Fruit fly (Drosophila melanogaster): ENCODE measurements around the gene Or82a.

Or82a gene

DNA sequence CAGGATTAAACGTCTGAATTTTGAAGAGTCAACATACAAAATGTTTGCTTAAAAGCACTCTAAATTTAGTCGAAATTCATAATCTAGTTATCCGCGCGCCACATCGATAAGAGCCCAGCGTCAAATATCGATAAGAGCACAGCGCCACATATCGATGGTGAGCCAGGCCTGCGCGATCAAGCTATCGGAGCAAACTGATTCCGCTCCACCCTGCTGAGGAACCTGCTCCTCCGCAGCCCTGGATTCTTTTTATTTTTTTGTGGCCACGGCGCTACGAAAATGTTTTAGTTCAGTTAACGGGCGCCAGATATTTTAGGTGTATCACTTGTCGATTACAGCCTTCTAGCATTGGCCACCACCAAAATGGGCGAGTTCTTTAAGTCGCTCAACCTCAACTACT is 36.0 kb upstream of the Or82a start:
- TF ChIP-seq Sox14 (GFP tag; optimal IDR thresholded peaks at IDR 0.05), result peak; percentile 48
- TF ChIP-seq lz (GFP tag; optimal IDR thresholded peaks at IDR 0.05), result no peak
- TF ChIP-seq OdsH (GFP tag; optimal IDR thresholded peaks at IDR 0.05), result no peak
- TF ChIP-seq Sox15 (GFP tag; optimal IDR thresholded peaks at IDR 0.05), result no peak
- peak; percentile 26 for TF ChIP-seq CG31627 (GFP tag; optimal IDR thresholded peaks at IDR 0.05)
- TF ChIP-seq CG1621 (tag; optimal IDR thresholded peaks at IDR 0.05), result no peak
- TF ChIP-seq CG6163 (GFP tag; IDR thresholded peaks at IDR 0.05), result peak; percentile 27; the same call in 1 of the 3 replicates
- TF ChIP-seq dac (GFP tag; optimal IDR thresholded peaks at IDR 0.05), result no peak
- no peak for TF ChIP-seq svp (GFP tag)
- TF ChIP-seq fkh (GFP tag; optimal IDR thresholded peaks at IDR 0.05), result no peak
- TF ChIP-seq CG3032 (tag; optimal IDR thresholded peaks at IDR 0.05), result peak; percentile 44
- peak; percentile 32 for TF ChIP-seq esn (GFP tag; optimal IDR thresholded peaks at IDR 0.05)
- TF ChIP-seq acj6 (GFP tag; optimal IDR thresholded peaks at IDR 0.05), result no peak
- peak; percentile 20 for TF ChIP-seq cyc (GFP tag; optimal IDR thresholded peaks at IDR 0.05)
- TF ChIP-seq Gug (GFP tag; IDR thresholded peaks at IDR 0.05), result no peak

- no peak for TF ChIP-seq CG8319 (GFP tag; optimal IDR thresholded peaks at IDR 0.05)
- peak; percentile 84 for TF ChIP-seq svp (GFP tag)
- TF ChIP-seq CG3919 (GFP tag; optimal IDR thresholded peaks at IDR 0.05), result no peak
- no peak for TF ChIP-seq fd59A (GFP tag; optimal IDR thresholded peaks at IDR 0.05)
- no peak for TF ChIP-seq pdm3 (GFP tag; optimal IDR thresholded peaks at IDR 0.05)
- TF ChIP-seq salr (GFP tag; optimal IDR thresholded peaks at IDR 0.05), result no peak
- no peak for TF ChIP-seq eg (GFP tag; IDR thresholded peaks at IDR 0.05)
- TF ChIP-seq Sox14 (GFP tag; optimal IDR thresholded peaks at IDR 0.05), result no peak
- TF ChIP-seq CG9139 (GFP tag; optimal IDR thresholded peaks at IDR 0.05), result no peak
Observed at dm6 chr3R:4228426-4228825, 28.3 kb upstream of the Or82a start.

DNA sequence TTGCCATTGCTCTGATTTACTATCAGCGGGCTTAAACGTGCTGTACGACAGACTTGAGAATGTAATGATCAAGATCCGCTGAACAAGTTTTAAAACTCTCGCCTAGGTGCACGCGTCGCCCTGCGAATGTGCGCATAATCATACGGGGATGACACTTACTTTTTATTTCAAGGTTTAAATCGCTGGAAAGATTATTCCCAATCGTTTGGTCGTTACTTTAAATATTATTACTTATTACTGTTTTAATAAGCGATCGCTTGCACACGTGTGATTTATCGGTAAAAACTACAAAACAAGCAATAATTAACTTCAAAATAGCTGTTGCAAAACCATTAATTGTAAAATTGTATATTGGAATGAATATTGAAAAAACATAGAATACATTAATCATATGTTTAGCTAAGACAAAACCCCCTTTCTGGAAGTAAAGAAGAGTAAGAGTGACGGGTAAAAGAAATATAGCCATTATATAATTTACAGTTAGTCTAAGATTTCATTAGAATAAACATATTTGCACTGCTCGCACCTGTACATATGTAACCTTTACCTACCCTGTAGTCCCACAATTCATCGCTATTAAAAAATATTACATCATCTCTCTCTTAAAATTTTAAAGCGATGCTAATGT is 27.5 kb upstream of the Or82a start, which contains the start of gene DhpD:
Gene DhpD, minus strand, starts transcription at position 102 of the 628 bp plus-strand sequence.
- TF ChIP-seq CG10631 (GFP tag; optimal IDR thresholded peaks at IDR 0.05), result peak; percentile 85
- no peak for TF ChIP-seq Sox102F (GFP tag; optimal IDR thresholded peaks at IDR 0.05)
- TF ChIP-seq salr (GFP tag; optimal IDR thresholded peaks at IDR 0.05), result peak in 1 of 2 experiments; percentile 53
- TF ChIP-seq CG6792 (GFP tag; optimal IDR thresholded peaks at IDR 0.05), result peak; percentile 81
- peak; percentile 63 for TF ChIP-seq Sox15 (GFP tag; optimal IDR thresholded peaks at IDR 0.05)
- peak; percentile 63 for TF ChIP-seq CG1621 (tag; optimal IDR thresholded peaks at IDR 0.05)
- peak; percentile 47 for TF ChIP-seq CG11294 (GFP tag; IDR thresholded peaks at IDR 0.05)
- peak; percentile 86 for TF ChIP-seq lz (GFP tag; optimal IDR thresholded peaks at IDR 0.05)
- peak; percentile 33 for TF ChIP-seq spab (GFP tag; optimal IDR thresholded peaks at IDR 0.05)
- TF ChIP-seq vri (GFP tag; optimal IDR thresholded peaks at IDR 0.05), result peak; percentile 83
- no peak for TF ChIP-seq CG9139 (GFP tag; optimal IDR thresholded peaks at IDR 0.05)
- peak; percentile 64 for TF ChIP-seq dsx (GFP tag; optimal IDR thresholded peaks at IDR 0.05; ENCODE audit: poor library complexity, severe bottlenecking)
- peak; percentile 9 for TF ChIP-seq fd85E (GFP tag; optimal IDR thresholded peaks at IDR 0.05)
- TF ChIP-seq Ets21C (GFP tag; optimal IDR thresholded peaks at IDR 0.05), result peak; percentile 74
- peak; percentile 95 for TF ChIP-seq Eip78C (GFP tag)
- no peak for TF ChIP-seq CG6808 (GFP tag; optimal IDR thresholded peaks at IDR 0.05)
- peak; percentile 84 for TF ChIP-seq acj6 (GFP tag; optimal IDR thresholded peaks at IDR 0.05)
- TF ChIP-seq CG16779 (tag; optimal IDR thresholded peaks at IDR 0.05), result no peak
- TF ChIP-seq Eip93F (GFP tag; optimal IDR thresholded peaks at IDR 0.05), result peak; percentile 48
- no peak for TF ChIP-seq ss (GFP tag; optimal IDR thresholded peaks at IDR 0.05)
- peak; percentile 74 for TF ChIP-seq CG32006 (GFP tag; optimal IDR thresholded peaks at IDR 0.05)
- peak; percentile 32 for TF ChIP-seq Lpt (GFP tag; optimal IDR thresholded peaks at IDR 0.05)
- peak; percentile 86 for TF ChIP-seq CG6163 (GFP tag; IDR thresholded peaks at IDR 0.05)
- TF ChIP-seq Sox14 (GFP tag; optimal IDR thresholded peaks at IDR 0.05), result peak; percentile 85
- TF ChIP-seq svp (GFP tag), result peak; percentile 91
- TF ChIP-seq CG6854 (GFP tag; optimal IDR thresholded peaks at IDR 0.05), result peak; percentile 74
- peak; percentile 65 for TF ChIP-seq CG8319 (GFP tag; optimal IDR thresholded peaks at IDR 0.05)
- TF ChIP-seq OdsH (GFP tag; optimal IDR thresholded peaks at IDR 0.05), result no peak
- peak; percentile 86 for TF ChIP-seq pdm3 (GFP tag; optimal IDR thresholded peaks at IDR 0.05)
- peak; percentile 89 for TF ChIP-seq esn (GFP tag; optimal IDR thresholded peaks at IDR 0.05)
- TF ChIP-seq CG10669 (GFP tag; optimal IDR thresholded peaks at IDR 0.05), result peak; percentile 83
- peak; percentile 64 for TF ChIP-seq Gug (GFP tag; IDR thresholded peaks at IDR 0.05)
- peak; percentile 80 for TF ChIP-seq CG34406 (GFP tag; optimal IDR thresholded peaks at IDR 0.05)
- TF ChIP-seq CG3919 (GFP tag; optimal IDR thresholded peaks at IDR 0.05), result peak; percentile 86
- peak; percentile 82 for TF ChIP-seq Hr4 (GFP tag; optimal IDR thresholded peaks at IDR 0.05)
- peak; percentile 84 for TF ChIP-seq eg (GFP tag; IDR thresholded peaks at IDR 0.05)
- TF ChIP-seq fd59A (GFP tag; optimal IDR thresholded peaks at IDR 0.05), result peak; percentile 58
- TF ChIP-seq Hr38 (GFP tag; optimal IDR thresholded peaks at IDR 0.05), result no peak
- peak; percentile 56 for TF ChIP-seq CG11902 (GFP tag; optimal IDR thresholded peaks at IDR 0.05)

All from whole organism, prepupa.